Worm (Caenorhabditis elegans): Measurements from ENCODE around the gene T14G8.3.

Gene T14G8.3

DNA sequence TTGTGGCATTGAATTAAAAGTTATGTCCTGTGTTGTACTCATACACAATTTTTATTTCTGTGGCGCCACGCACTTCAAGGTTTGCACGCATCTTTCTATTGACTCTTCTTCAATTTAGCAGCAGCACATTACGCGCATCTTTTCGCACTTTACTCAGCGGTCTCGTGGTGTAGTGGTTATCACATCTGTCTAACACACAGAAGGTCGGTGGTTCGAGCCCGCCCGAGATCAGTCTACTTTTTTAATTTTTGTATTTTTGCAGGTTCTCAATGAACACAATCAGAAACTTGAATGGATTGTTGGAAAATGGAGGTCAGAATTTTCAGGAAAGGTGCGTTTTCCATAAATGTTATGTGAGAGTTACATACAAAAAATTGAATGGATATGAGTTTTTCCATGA is 17.5 kb upstream of the T14G8.3 start:
- TF ChIP-seq peb-1 (tag; optimal IDR thresholded peaks at IDR 0.05) (no peak), C34F6.9 (tag; optimal IDR thresholded peaks at IDR 0.05) (peak; percentile 22), gmeb-1 (tag; optimal IDR thresholded peaks at IDR 0.05) (peak; percentile 48), sma-3 (GFP tag; optimal IDR thresholded peaks at IDR 0.05) (peak; percentile 45), blmp-1 (tag; optimal IDR thresholded peaks at IDR 0.05; ENCODE audit: insufficient read depth) (no peak), nhr-21 (tag; optimal IDR thresholded peaks at IDR 0.05) (peak; percentile 8), Y55F3AM.14 (GFP tag; optimal IDR thresholded peaks at IDR 0.05) (no peak), fos-1 (tag; optimal IDR thresholded peaks at IDR 0.05) (peak; percentile 3), sem-4 (tag; optimal IDR thresholded peaks at IDR 0.05) (no peak), nhr-237 (tag; optimal IDR thresholded peaks at IDR 0.05) (no peak), lin-11 (tag; optimal IDR thresholded peaks at IDR 0.05) (no peak), sma-9 (GFP tag; optimal IDR thresholded peaks at IDR 0.05) (peak; percentile 51), sma-9 (tag; optimal IDR thresholded peaks at IDR 0.05) (no peak), zag-1 (tag; optimal IDR thresholded peaks at IDR 0.05) (no peak), unc-39 (tag; optimal IDR thresholded peaks at IDR 0.05) (no peak), nhr-25 (tag; optimal IDR thresholded peaks at IDR 0.05) (peak; percentile 45), mdl-1 (tag; optimal IDR thresholded peaks at IDR 0.05) (peak in 1 of 2 experiments; percentile 9), elt-1 (tag; optimal IDR thresholded peaks at IDR 0.05) (no peak), nhr-23 (tag; optimal IDR thresholded peaks at IDR 0.05) (no peak), nhr-129 (tag; optimal IDR thresholded peaks at IDR 0.05) (peak; percentile 73), ztf-4 (tag; optimal IDR thresholded peaks at IDR 0.05) (no peak), F13H6.1 (tag; optimal IDR thresholded peaks at IDR 0.05) (peak; percentile 49), mbf-1 (tag; optimal IDR thresholded peaks at IDR 0.05) (no peak), crh-2 (tag; optimal IDR thresholded peaks at IDR 0.05) (peak; percentile 20), lsy-2 (tag; optimal IDR thresholded peaks at IDR 0.05) (peak; percentile 2 to 41)

ce11 chrX:12844170-12844569 is 16.9 kb upstream of the T14G8.3 start:
- peak; percentile 34 for TF ChIP-seq egl-27 (tag; optimal IDR thresholded peaks at IDR 0.05)
- TF ChIP-seq mdl-1 (tag; optimal IDR thresholded peaks at IDR 0.05) = peak in 1 of 2 experiments; percentile 13
- TF ChIP-seq R02D3.7 (tag; optimal IDR thresholded peaks at IDR 0.05) = no peak
- TF ChIP-seq nhr-25 (tag; optimal IDR thresholded peaks at IDR 0.05) = peak; percentile 85
- TF ChIP-seq blmp-1 (tag; optimal IDR thresholded peaks at IDR 0.05; ENCODE audit: insufficient read depth) = peak; percentile 89
- no peak for TF ChIP-seq ztf-11 (tag; optimal IDR thresholded peaks at IDR 0.05)
- TF ChIP-seq sem-4 (tag; optimal IDR thresholded peaks at IDR 0.05) = peak; percentile 32
- no peak for TF ChIP-seq nhr-129 (tag; optimal IDR thresholded peaks at IDR 0.05)
- TF ChIP-seq ZK546.5 (tag; optimal IDR thresholded peaks at IDR 0.05) = no peak
- TF ChIP-seq ztf-4 (tag; optimal IDR thresholded peaks at IDR 0.05) = no peak
- peak; percentile 48 for TF ChIP-seq sma-9 (GFP tag; optimal IDR thresholded peaks at IDR 0.05)
- TF ChIP-seq sma-9 (tag; optimal IDR thresholded peaks at IDR 0.05) = no peak
- TF ChIP-seq crh-2 (tag; optimal IDR thresholded peaks at IDR 0.05) = no peak

ce11 chrX:12846043-12846442 is 15.0 kb upstream of the T14G8.3 start, which contains the start of gene C52G5.3:
C52G5.3 (minus strand) TSS chrX:12846143.
- TF ChIP-seq unc-62 (GFP tag; optimal IDR thresholded peaks at IDR 0.05) (no peak), egl-27 (tag; optimal IDR thresholded peaks at IDR 0.05) (no peak), nhr-23 (tag; optimal IDR thresholded peaks at IDR 0.05) (no peak), gmeb-1 (tag; optimal IDR thresholded peaks at IDR 0.05) (no peak), Y55F3AM.14 (GFP tag; optimal IDR thresholded peaks at IDR 0.05) (no peak), aly-2 (tag; optimal IDR thresholded peaks at IDR 0.05) (no peak), lin-11 (tag; optimal IDR thresholded peaks at IDR 0.05) (no peak), ztf-4 (tag; optimal IDR thresholded peaks at IDR 0.05) (no peak), sma-3 (GFP tag; optimal IDR thresholded peaks at IDR 0.05) (no peak), R02D3.7 (tag; optimal IDR thresholded peaks at IDR 0.05) (no peak), ztf-11 (tag; optimal IDR thresholded peaks at IDR 0.05) (no peak), unc-55 (GFP tag; optimal IDR thresholded peaks at IDR 0.05) (no peak), elt-1 (tag; optimal IDR thresholded peaks at IDR 0.05) (no peak)

DNA sequence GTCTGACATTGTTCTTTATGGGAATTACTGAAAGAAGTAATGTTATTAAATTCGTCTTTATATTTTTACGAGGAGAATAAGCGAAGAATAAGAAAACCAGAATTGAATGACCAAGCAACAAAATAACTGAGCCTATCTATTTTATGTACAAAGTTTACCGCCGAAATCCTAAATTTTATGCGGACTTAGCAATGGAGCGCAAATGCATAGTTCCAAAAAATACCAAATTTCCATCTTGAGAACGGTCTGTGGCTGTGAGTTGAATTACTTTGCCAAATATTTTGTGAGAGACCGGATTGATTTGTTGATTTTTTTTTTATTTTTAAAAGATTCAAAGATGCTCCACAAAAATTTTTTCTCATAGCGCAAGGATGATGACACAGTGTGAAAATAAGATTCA is 8.5 kb upstream of the T14G8.3 start, which contains the start of gene chd-3:
TSS of gene chd-3 (minus strand) at position 27 of the 400 bp plus-strand sequence.
- TF ChIP-seq crh-2 (tag; optimal IDR thresholded peaks at IDR 0.05) (no peak), ama-1 (optimal IDR thresholded peaks at IDR 0.05) (no peak), C34F6.9 (tag; optimal IDR thresholded peaks at IDR 0.05) (no peak), sma-9 (GFP tag; optimal IDR thresholded peaks at IDR 0.05) (no peak), sma-9 (tag; optimal IDR thresholded peaks at IDR 0.05) (no peak), alr-1 (tag; optimal IDR thresholded peaks at IDR 0.05) (no peak), unc-62 (GFP tag; optimal IDR thresholded peaks at IDR 0.05) (no peak)

All from whole organism, L2 larva.